Fruit fly (Drosophila melanogaster) whole organism, wandering third instar larva: ENCODE measurements around the gene Sec22.

ENCODE experiments used
- CG32264 ChIP-seq: fragments of 200-800 bp; sonication (Bioruptor generic); optimal IDR thresholded peaks from 2 replicates; lab custom pipeline; 2016; ENCODE audit warnings: missing biosample characterization, missing genetic modification characterization
- CG9705 ChIP-seq: fragments of 200-800 bp; sonication (Bioruptor generic); optimal IDR thresholded peaks from 2 replicates; lab custom pipeline; 2018; ENCODE audit warnings: missing biosample characterization, mild to moderate bottlenecking, missing genetic modification characterization
- Dfd ChIP-seq: fragments of >200 bp; optimal IDR thresholded peaks from 2 replicates; lab custom pipeline; 2017; ENCODE audit warnings: missing biosample characterization, missing genetic modification characterization
- Dif ChIP-seq: fragments of 200-275, 200-300 bp; sonication (Bioruptor generic); optimal IDR thresholded peaks from 2 replicates; lab custom pipeline; 2018; ENCODE audit warnings: missing biosample characterization, missing genetic modification characterization; ENCODE audit not compliant: partially characterized antibody
- GATAd ChIP-seq: sonication (Bioruptor generic); optimal IDR thresholded peaks from 2 replicates; lab custom pipeline; 2016; ENCODE audit warnings: missing biosample characterization, missing genetic modification characterization
- HLH106 ChIP-seq: fragments of 200-800 bp; optimal IDR thresholded peaks from 3 replicates; lab custom pipeline; 2019; ENCODE audit warnings: missing biosample characterization, mild to moderate bottlenecking, missing genetic modification characterization, moderate library complexity
- Hnf4 ChIP-seq: fragments of 200-800 bp; sonication (Bioruptor generic); optimal IDR thresholded peaks from 2 replicates; lab custom pipeline; 2016; ENCODE audit warnings: missing biosample characterization, mild to moderate bottlenecking, missing genetic modification characterization
- Hr78 ChIP-seq: fragments of >200 bp; optimal IDR thresholded peaks from 2 replicates; lab custom pipeline; 2017; ENCODE audit warnings: missing biosample characterization, missing genetic modification characterization
- Hr83 ChIP-seq: fragments of 200-300 bp; sonication (Bioruptor generic); optimal IDR thresholded peaks from 2 replicates; lab custom pipeline; 2016; ENCODE audit warnings: missing biosample characterization, mild to moderate bottlenecking, missing genetic modification characterization, moderate library complexity; ENCODE audit not compliant: poor library complexity, severe bottlenecking
- Jra ChIP-seq: sonication (Bioruptor generic); optimal IDR thresholded peaks from 2 replicates; lab custom pipeline; 2016; ENCODE audit warnings: missing biosample characterization, missing genetic modification characterization
- Mio ChIP-seq: sonication (Bioruptor generic); optimal IDR thresholded peaks from 2 replicates; lab custom pipeline; 2016; ENCODE audit warnings: missing biosample characterization, missing genetic modification characterization
- Myc ChIP-seq: fragments of >200 bp; optimal IDR thresholded peaks from 2 replicates; lab custom pipeline; 2017
- OdsH ChIP-seq: fragments of 200-800 bp; sonication (Bioruptor generic); optimal IDR thresholded peaks from 2 replicates; lab custom pipeline; 2016; ENCODE audit warnings: missing biosample characterization, mild to moderate bottlenecking, missing genetic modification characterization
- Sp1 ChIP-seq: fragments of 200-800 bp; sonication (Bioruptor generic); optimal IDR thresholded peaks from 3 replicates; lab custom pipeline; 2019; ENCODE audit warnings: missing biosample characterization, mild to moderate bottlenecking, missing genetic modification characterization, moderate library complexity
- Vsx2 ChIP-seq: fragments of 200-300, 225-300 bp; sonication (Bioruptor generic); optimal IDR thresholded peaks from 2 replicates; lab custom pipeline; 2018; ENCODE audit warnings: missing biosample characterization, missing genetic modification characterization; ENCODE audit not compliant: partially characterized antibody
- br ChIP-seq: fragments of 200-800 bp; sonication (Bioruptor generic); optimal IDR thresholded peaks from 2 replicates; lab custom pipeline; 2016; ENCODE audit warnings: missing biosample characterization, missing genetic modification characterization
- brk ChIP-seq: fragments of 200-800 bp; sonication (Bioruptor generic); optimal IDR thresholded peaks from 2 replicates; lab custom pipeline; 2016; ENCODE audit warnings: missing biosample characterization, mild to moderate bottlenecking, missing genetic modification characterization
- dl ChIP-seq, 2 experiments: fragments of 175-275, 200-275 bp in 1 of 2; fragments of 200-275 bp in 1 of 2; sonication (Bioruptor generic); optimal IDR thresholded peaks; lab custom pipeline; 2018; ENCODE audit warnings: mild to moderate bottlenecking in 2 of 2, missing biosample characterization in 2 of 2, missing genetic modification characterization in 2 of 2, moderate library complexity in 2 of 2; ENCODE audit not compliant: partially characterized antibody in 2 of 2, insufficient read depth in 1 of 2
- dsf ChIP-seq: sonication (Bioruptor generic); optimal IDR thresholded peaks from 2 replicates; lab custom pipeline; 2016; ENCODE audit warnings: missing biosample characterization, missing genetic modification characterization, borderline replicate concordance
- ey ChIP-seq: fragments of 200-800 bp; sonication (Bioruptor generic); optimal IDR thresholded peaks from 2 replicates; lab custom pipeline; 2016; ENCODE audit warnings: missing biosample characterization, missing genetic modification characterization
- h ChIP-seq: fragments of 200-800 bp; sonication (Bioruptor generic); optimal IDR thresholded peaks from 3 replicates; lab custom pipeline; 2016; ENCODE audit warnings: missing biosample characterization, mild to moderate bottlenecking, missing genetic modification characterization
- lola ChIP-seq: fragments of >200 bp; optimal IDR thresholded peaks from 2 replicates; lab custom pipeline; 2017; ENCODE audit warnings: missing biosample characterization, missing genetic modification characterization
- pan ChIP-seq: fragments of >200 bp; optimal IDR thresholded peaks from 2 replicates; lab custom pipeline; 2017
- psq ChIP-seq: fragments of 200-800 bp; sonication (Bioruptor generic); optimal IDR thresholded peaks from 3 replicates; lab custom pipeline; 2017; ENCODE audit warnings: missing biosample characterization, mild to moderate bottlenecking, missing genetic modification characterization, moderate library complexity
- rgr ChIP-seq: fragments of 200-800 bp; sonication (Bioruptor generic); optimal IDR thresholded peaks from 3 replicates; lab custom pipeline; 2016; ENCODE audit warnings: missing biosample characterization, mild to moderate bottlenecking, missing genetic modification characterization
- sage ChIP-seq: fragments of 200-800 bp; sonication (Bioruptor generic); optimal IDR thresholded peaks from 2 replicates; lab custom pipeline; 2016; ENCODE audit warnings: missing biosample characterization, mild to moderate bottlenecking, missing genetic modification characterization
- sv ChIP-seq: fragments of 200-800 bp; sonication (Bioruptor generic); optimal IDR thresholded peaks from 3 replicates; lab custom pipeline; 2016; ENCODE audit warnings: missing biosample characterization, missing genetic modification characterization
- tai ChIP-seq: sonication (Bioruptor generic); optimal IDR thresholded peaks from 2 replicates; lab custom pipeline; 2016; ENCODE audit warnings: missing biosample characterization, missing genetic modification characterization
- usp ChIP-seq: fragments of >200 bp; optimal IDR thresholded peaks from 2 replicates; lab custom pipeline; 2017; ENCODE audit warnings: missing biosample characterization, missing genetic modification characterization
- woc ChIP-seq: sonication (Bioruptor generic); optimal IDR thresholded peaks from 2 replicates; lab custom pipeline; 2016; ENCODE audit warnings: missing biosample characterization, mild to moderate bottlenecking, missing genetic modification characterization

Gene Sec22

DNA sequence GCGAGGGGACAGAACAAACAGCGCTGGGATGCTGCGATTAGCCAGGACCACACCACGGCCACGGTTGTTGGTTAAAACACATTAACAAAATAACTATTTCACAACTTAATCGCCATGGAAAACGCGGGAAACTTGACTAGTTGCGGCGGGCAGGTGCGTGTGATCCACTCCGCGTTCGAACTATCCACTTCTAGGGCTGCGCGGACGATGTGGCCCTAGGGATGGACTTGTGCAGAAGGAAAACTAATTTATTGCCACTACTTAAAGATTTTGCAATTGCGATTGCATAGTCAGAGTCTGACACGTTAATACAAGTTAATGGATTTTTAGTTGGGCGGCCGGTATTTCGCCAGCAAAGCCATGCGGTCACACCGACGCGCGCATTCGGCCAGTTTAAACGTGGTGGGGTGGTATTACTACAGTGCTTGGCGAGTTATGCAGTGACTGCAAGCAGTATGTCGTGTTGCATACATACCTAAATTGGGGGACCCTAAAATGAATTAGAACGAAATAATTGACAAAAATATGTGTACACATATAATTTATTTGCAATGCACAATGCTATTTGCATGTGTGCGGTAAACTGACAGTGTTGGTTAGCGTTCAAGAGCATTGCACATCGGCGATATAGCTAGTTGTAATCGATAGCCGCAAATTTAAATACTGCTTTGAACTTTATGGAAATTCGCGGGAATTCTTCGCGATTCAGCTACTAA is 4.6 kb upstream of the Sec22 start, which contains the start of gene Rbf (continued):
- TF ChIP-seq dl (GFP tag; optimal IDR thresholded peaks at IDR 0.05; lab: Kevin White, UChicago; ENCODE audit: insufficient read depth in 1 of 2, partially characterized antibody in 2 of 2) (no peak), Vsx2 (GFP tag; lab: Kevin White, UChicago) (no peak), brk (GFP tag; lab: Kevin White, UChicago) (no peak), h (peak; percentile 17)

DNA sequence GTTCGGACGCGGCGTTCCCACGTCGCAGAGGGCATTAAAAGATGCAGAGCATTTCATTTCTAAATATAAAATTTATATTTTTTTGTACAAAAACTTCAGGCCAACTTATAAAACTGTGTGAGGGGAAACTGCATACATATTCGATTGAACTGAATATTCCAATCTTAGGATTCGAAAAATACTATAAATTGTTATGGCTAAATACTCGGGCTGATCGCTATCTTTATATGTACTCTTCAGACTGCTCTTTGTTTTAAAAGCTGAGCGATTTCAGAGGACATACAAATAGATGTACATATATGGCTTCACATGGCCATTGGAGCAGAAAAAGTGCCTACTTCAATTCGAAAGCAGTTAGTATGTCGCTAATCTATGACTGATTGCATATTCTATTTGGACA is 2.5 kb upstream of the Sec22 start, which contains the start of gene CG13359:
TSS of gene CG13359 (minus strand) at position 101 of the 400 bp plus-strand sequence.
- TF ChIP-seq Dfd (GFP tag; lab: Kevin White, UChicago) (no peak), dsf (GFP tag; lab: Kevin White, UChicago) (no peak), CG32264 (no peak), usp (GFP tag; lab: Kevin White, UChicago) (no peak), CG9705 (GFP tag; lab: Kevin White, UChicago) (no peak), woc (GFP tag; lab: Kevin White, UChicago) (no peak), sage (GFP tag; lab: Kevin White, UChicago) (no peak), Hnf4 (GFP tag; lab: Kevin White, UChicago) (no peak), ey (no peak), OdsH (no peak), Hr78 (GFP tag; lab: Kevin White, UChicago) (no peak), Sp1 (GFP tag; lab: Kevin White, UChicago) (no peak), brk (GFP tag; lab: Kevin White, UChicago) (no peak), h (no peak), Mio (GFP tag; lab: Kevin White, UChicago) (no peak), pan (lab: Kevin White, UChicago) (no peak)

DNA sequence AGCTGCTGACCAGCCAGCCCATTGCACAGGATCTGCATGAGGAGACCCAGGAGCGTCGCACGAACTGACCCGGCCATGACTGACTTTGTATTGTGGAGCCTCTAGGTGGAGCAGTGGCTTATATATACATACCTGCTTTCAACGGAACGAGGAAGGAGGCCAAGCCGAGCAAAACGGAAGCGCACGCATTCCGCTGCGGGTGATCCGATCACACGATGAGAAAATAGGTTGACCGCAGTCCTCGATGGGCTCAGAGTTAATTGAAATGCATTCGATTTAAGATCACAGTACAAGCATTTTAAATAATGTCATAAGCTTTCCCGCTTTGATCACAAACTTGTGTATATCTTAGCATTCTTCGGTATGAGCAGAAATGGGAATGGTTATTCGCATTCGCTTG is 1.1 kb upstream of the Sec22 start, which contains the start of gene CG13358:
TSS of gene CG13358 (minus strand) at position 101 of the 400 bp plus-strand sequence.
- TF ChIP-seq rgr (GFP tag; lab: Kevin White, UChicago) (no peak), woc (GFP tag; lab: Kevin White, UChicago) (no peak), tai (GFP tag; lab: Kevin White, UChicago) (no peak), Dfd (GFP tag; lab: Kevin White, UChicago) (no peak), CG32264 (no peak), Jra (GFP tag; lab: Kevin White, UChicago) (no peak), Myc (lab: Kevin White, UChicago) (no peak), HLH106 (no peak), h (no peak), lola (GFP tag; lab: Kevin White, UChicago) (no peak), sage (GFP tag; lab: Kevin White, UChicago) (no peak), Vsx2 (GFP tag; lab: Kevin White, UChicago) (no peak), br (GFP tag; lab: Kevin White, UChicago) (no peak), CG9705 (GFP tag; lab: Kevin White, UChicago) (no peak)

DNA sequence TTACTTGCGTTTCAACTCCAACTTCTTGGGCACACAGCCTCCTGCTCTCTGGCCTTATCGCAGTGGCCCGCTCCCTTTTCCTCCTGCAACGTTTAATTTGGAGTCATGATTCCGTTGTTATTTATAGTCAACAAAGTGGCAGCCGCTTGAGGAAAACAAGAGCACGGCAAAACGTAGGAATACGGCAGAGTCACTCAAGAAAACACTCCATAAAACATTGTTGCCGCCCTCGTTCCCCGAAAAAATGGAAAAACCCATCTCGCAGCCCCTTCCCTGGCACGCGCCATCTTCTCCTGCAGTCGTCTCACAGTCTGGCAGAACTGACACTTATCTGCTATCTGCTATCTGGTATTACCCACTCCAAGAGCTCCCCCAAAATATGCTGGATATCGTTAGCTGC is 19.1 kb downstream of the Sec22 start:
- TF ChIP-seq pan (lab: Kevin White, UChicago) (no peak), CG9705 (GFP tag; lab: Kevin White, UChicago) (no peak), GATAd (GFP tag; lab: Kevin White, UChicago) (no peak), Sp1 (GFP tag; lab: Kevin White, UChicago) (no peak), Myc (lab: Kevin White, UChicago) (no peak)

DNA sequence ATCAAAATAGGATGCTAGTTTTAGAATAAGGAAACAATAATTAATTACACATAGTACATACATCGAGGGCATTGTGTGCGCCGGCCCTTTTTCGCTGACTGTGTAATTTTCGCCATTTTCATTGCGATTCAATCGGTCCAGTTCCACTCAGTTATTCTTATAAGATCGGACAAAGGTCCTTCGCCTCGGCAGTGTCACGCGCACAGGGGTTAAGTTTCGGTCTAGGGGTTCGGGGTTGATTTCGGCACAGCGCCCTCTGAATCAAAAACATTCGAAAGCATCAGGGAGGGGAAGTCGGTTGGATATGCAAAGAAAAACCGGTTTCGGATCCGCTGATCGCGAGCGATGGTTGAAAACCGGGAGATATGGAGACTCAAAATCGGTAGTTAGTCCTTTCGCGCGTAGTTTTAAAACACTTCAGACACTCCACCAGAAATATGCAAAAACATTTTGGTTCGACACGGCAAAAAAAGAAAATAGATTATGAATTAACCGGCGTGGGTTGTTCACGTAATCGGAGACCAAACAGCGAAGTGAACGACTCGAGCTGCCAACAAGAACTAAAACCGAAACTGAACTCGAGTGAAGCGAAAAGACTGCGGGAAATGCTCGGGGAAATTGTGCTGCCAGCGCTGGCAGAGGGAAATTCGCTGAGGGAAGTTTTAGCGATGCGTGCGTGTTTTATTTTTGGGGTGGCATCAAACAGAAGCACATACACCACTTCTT is 30.3 kb downstream of the Sec22 start:
- TF ChIP-seq usp (GFP tag; lab: Kevin White, UChicago) (no peak), Hr78 (GFP tag; lab: Kevin White, UChicago) (no peak), OdsH (no peak), dsf (GFP tag; lab: Kevin White, UChicago) (no peak), HLH106 (no peak), br (GFP tag; lab: Kevin White, UChicago) (no peak), lola (GFP tag; lab: Kevin White, UChicago) (no peak), Hr83 (GFP tag; lab: Kevin White, UChicago) (no peak), woc (GFP tag; lab: Kevin White, UChicago) (no peak), Myc (lab: Kevin White, UChicago) (no peak), sv (GFP tag; lab: Kevin White, UChicago) (no peak), Dif (GFP tag; lab: Kevin White, UChicago) (no peak), psq (no peak), Sp1 (GFP tag; lab: Kevin White, UChicago) (no peak)
